Fruit fly (Drosophila melanogaster) whole organism, embryonic: ENCODE results near the gene CG16978.

ENCODE experiments used
- Ada2b ChIP-seq: fragments of 200-800 bp; sonication (Bioruptor generic); IDR thresholded peaks from 2 replicates; pipeline ENCODE4 v1.3.6; 2022; ENCODE audit warnings: missing biosample characterization, missing genetic modification characterization
- Antp ChIP-seq: fragments of 200-800 bp; sonication (Bioruptor generic); optimal IDR thresholded peaks from 3 replicates; lab custom pipeline; 2016; ENCODE audit warnings: missing biosample characterization, missing genetic modification characterization
- Atf6 ChIP-seq: fragments of 200-800 bp; sonication (Bioruptor generic); IDR thresholded peaks from 2 replicates; pipeline ENCODE4 v1.3.6; 2022; ENCODE audit warnings: missing biosample characterization, missing genetic modification characterization
- BEAF-32 ChIP-seq: fragments of 200-800 bp; sonication (Bioruptor generic); optimal IDR thresholded peaks from 3 replicates; lab custom pipeline; 2017; ENCODE audit warnings: missing biosample characterization, missing genetic modification characterization, mild to moderate bottlenecking, moderate library complexity, missing genetic modification reagents
- Blimp-1 ChIP-seq: fragments of 200-800 bp; sonication (Bioruptor generic); optimal IDR thresholded peaks from 3 replicates; lab custom pipeline; 2018; ENCODE audit warnings: missing biosample characterization, missing genetic modification characterization, mild to moderate bottlenecking, moderate library complexity, missing genetic modification reagents
- CG10209 ChIP-seq: fragments of 200-800 bp; sonication (Bioruptor generic); optimal IDR thresholded peaks from 3 replicates; lab custom pipeline; 2017; ENCODE audit warnings: missing biosample characterization, mild to moderate bottlenecking, missing genetic modification characterization, missing genetic modification reagents
- CG12391 ChIP-seq: fragments of 200-800 bp; sonication (Bioruptor generic); optimal IDR thresholded peaks from 3 replicates; lab custom pipeline; 2018; ENCODE audit warnings: missing biosample characterization, mild to moderate bottlenecking, missing genetic modification characterization, moderate library complexity
- CG14667 ChIP-seq: fragments of 200-800 bp; sonication (Bioruptor generic); IDR thresholded peaks from 2 replicates; pipeline ENCODE4 v1.3.6; 2022; ENCODE audit warnings: missing biosample characterization, missing genetic modification characterization
- CG17361 ChIP-seq: fragments of 200-800 bp; sonication (Bioruptor generic); IDR thresholded peaks from 3 replicates; pipeline ENCODE4 v1.3.6; 2022; ENCODE audit warnings: missing biosample characterization, missing genetic modification characterization
- CG17385 ChIP-seq: fragments of 200-800 bp; sonication (Bioruptor generic); optimal IDR thresholded peaks from 3 replicates; lab custom pipeline; 2018; ENCODE audit warnings: missing biosample characterization, mild to moderate bottlenecking, missing genetic modification characterization
- CG17568 ChIP-seq: fragments of 200-800 bp; sonication (Bioruptor generic); optimal IDR thresholded peaks from 2 replicates; lab custom pipeline; 2018; ENCODE audit warnings: missing biosample characterization, mild to moderate bottlenecking, missing genetic modification characterization, moderate library complexity
- CG18619 ChIP-seq: fragments of 200-800 bp; sonication (Bioruptor generic); optimal IDR thresholded peaks from 3 replicates; lab custom pipeline; 2017; ENCODE audit warnings: missing biosample characterization, mild to moderate bottlenecking, missing genetic modification characterization
- CG2678 ChIP-seq: fragments of 200-800 bp; sonication (Bioruptor generic); optimal IDR thresholded peaks from 3 replicates; lab custom pipeline; 2019; ENCODE audit warnings: missing biosample characterization, mild to moderate bottlenecking, missing genetic modification characterization, moderate library complexity
- CG2712 ChIP-seq: fragments of 200-800 bp; optimal IDR thresholded peaks from 3 replicates; lab custom pipeline; 2019; ENCODE audit warnings: missing biosample characterization, mild to moderate bottlenecking, missing genetic modification characterization, moderate library complexity
- CG30431 ChIP-seq: fragments of 200-800 bp; sonication (Bioruptor generic); optimal IDR thresholded peaks from 2 replicates; lab custom pipeline; 2017; ENCODE audit warnings: missing biosample characterization, missing genetic modification characterization
- CG31441 ChIP-seq: fragments of 200-800 bp; sonication (Bioruptor generic); IDR thresholded peaks from 2 replicates; pipeline ENCODE4 v1.3.6; 2022; ENCODE audit warnings: missing biosample characterization, missing genetic modification characterization
- CG3407 ChIP-seq: fragments of 200-800 bp; sonication (Bioruptor generic); optimal IDR thresholded peaks from 2 replicates; lab custom pipeline; 2018; ENCODE audit warnings: missing biosample characterization, mild to moderate bottlenecking, missing genetic modification characterization
- CG5245 ChIP-seq: fragments of 200-800 bp; sonication (Bioruptor generic); optimal IDR thresholded peaks from 3 replicates; lab custom pipeline; 2016; ENCODE audit warnings: missing biosample characterization, missing genetic modification characterization
- CG7839 ChIP-seq: fragments of 200-800 bp; sonication (Bioruptor generic); optimal IDR thresholded peaks from 3 replicates; lab custom pipeline; 2018; ENCODE audit warnings: missing biosample characterization, mild to moderate bottlenecking, missing genetic modification characterization, moderate library complexity
- CG9609 ChIP-seq: fragments of 200-800 bp; sonication (Bioruptor generic); optimal IDR thresholded peaks from 3 replicates; lab custom pipeline; 2016; ENCODE audit warnings: missing biosample characterization, missing genetic modification characterization
- Drgx ChIP-seq: fragments of 200-800 bp; sonication (Bioruptor generic); IDR thresholded peaks from 2 replicates; pipeline ENCODE4 v1.3.6; 2022; ENCODE audit warnings: missing biosample characterization, missing genetic modification characterization
- Ets65A ChIP-seq: fragments of 200-800 bp; sonication (Bioruptor generic); peaks from one replicate; lab custom pipeline; 2016; ENCODE audit warnings: missing biosample characterization, missing genetic modification characterization
- Fer1 ChIP-seq: fragments of 200-800 bp; sonication (Bioruptor generic); optimal IDR thresholded peaks from 2 replicates; lab custom pipeline; 2017; ENCODE audit warnings: missing biosample characterization, mild to moderate bottlenecking, missing genetic modification characterization
- Fer3 ChIP-seq: fragments of 200-800 bp; sonication (Bioruptor generic); optimal IDR thresholded peaks from 2 replicates; lab custom pipeline; 2018; ENCODE audit warnings: missing biosample characterization, mild to moderate bottlenecking, missing genetic modification characterization, moderate library complexity
- Oaz ChIP-seq: fragments of 200-800 bp; sonication (Bioruptor generic); IDR thresholded peaks from 2 replicates; pipeline ENCODE4 v1.3.6; 2022; ENCODE audit warnings: missing biosample characterization, missing genetic modification characterization
- Oli ChIP-seq: fragments of 200-800 bp; sonication (Bioruptor generic); optimal IDR thresholded peaks from 2 replicates; lab custom pipeline; 2018; ENCODE audit warnings: missing biosample characterization, mild to moderate bottlenecking, missing genetic modification characterization, moderate library complexity
- Ptx1 ChIP-seq: fragments of 200-800 bp; sonication (Bioruptor generic); IDR thresholded peaks from 2 replicates; pipeline ENCODE4 v1.3.6; 2022; ENCODE audit warnings: missing biosample characterization, missing genetic modification characterization
- Sox102F ChIP-seq: fragments of 200-800 bp; sonication (Bioruptor generic); optimal IDR thresholded peaks from 2 replicates; lab custom pipeline; 2018; ENCODE audit warnings: missing biosample characterization, mild to moderate bottlenecking, missing genetic modification characterization, moderate library complexity
- Sry-β ChIP-seq: fragments of 200-800 bp; sonication (Bioruptor generic); optimal IDR thresholded peaks from 2 replicates; lab custom pipeline; 2018; ENCODE audit warnings: missing biosample characterization, mild to moderate bottlenecking, missing genetic modification characterization, moderate library complexity
- al ChIP-seq: fragments of 200-800 bp; sonication (Bioruptor generic); IDR thresholded peaks from 2 replicates; pipeline ENCODE4 v1.3.6; 2022; ENCODE audit warnings: missing biosample characterization, missing genetic modification characterization
- chinmo ChIP-seq: fragments of 200-800 bp; sonication (Bioruptor generic); IDR thresholded peaks from 4 replicates; pipeline ENCODE4 v1.3.6; 2022; ENCODE audit warnings: missing biosample characterization, missing genetic modification characterization; ENCODE audit not compliant: partially characterized antibody
- dmrt99B ChIP-seq: fragments of 200-800 bp; sonication (Bioruptor generic); optimal IDR thresholded peaks from 2 replicates; lab custom pipeline; 2018; ENCODE audit warnings: missing biosample characterization, mild to moderate bottlenecking, missing genetic modification characterization, moderate library complexity
- dysf ChIP-seq: fragments of 200-800 bp; sonication (Bioruptor generic); IDR thresholded peaks from 3 replicates; pipeline ENCODE4 v1.3.6; 2022; ENCODE audit warnings: missing biosample characterization, missing genetic modification characterization
- esg ChIP-seq: fragments of 200-800 bp; sonication (Bioruptor generic); conservative IDR thresholded peaks from 2 replicates; pipeline ENCODE4 v1.3.6; 2022; ENCODE audit warnings: missing biosample characterization, missing genetic modification characterization
- gem ChIP-seq: fragments of 200-800 bp; sonication (Bioruptor generic); optimal IDR thresholded peaks from 2 replicates; lab custom pipeline; 2019; ENCODE audit warnings: missing biosample characterization, mild to moderate bottlenecking, missing genetic modification characterization, moderate library complexity
- gsb ChIP-seq: fragments of 200-800 bp; sonication (Bioruptor generic); IDR thresholded peaks from 2 replicates; pipeline ENCODE4 v1.3.6; 2022; ENCODE audit warnings: missing biosample characterization, missing genetic modification characterization
- hkb ChIP-seq, 2 experiments: fragments of 200-800 bp in 1 of 2; fragments of >200 bp in 1 of 2; sonication (Bioruptor generic) in 1 of 2; IDR thresholded peaks in 1 of 2; optimal IDR thresholded peaks in 1 of 2; 2 replicates each; pipeline versions ENCODE4 v1.3.6 to Lab custom; 2017 to 2022; ENCODE audit warnings: missing biosample characterization in 1 of 2, missing genetic modification characterization in 1 of 2
- knrl ChIP-seq: fragments of 200-800 bp; sonication (Bioruptor generic); IDR thresholded peaks from 3 replicates; pipeline ENCODE4 v1.3.6; 2022; ENCODE audit warnings: missing biosample characterization, missing genetic modification characterization; ENCODE audit not compliant: partially characterized antibody
- maf-S ChIP-seq: fragments of 200-800 bp; sonication (Bioruptor generic); optimal IDR thresholded peaks from 2 replicates; lab custom pipeline; 2016; ENCODE audit warnings: missing biosample characterization, missing genetic modification characterization
- pfk ChIP-seq: fragments of 200-800 bp; sonication (Bioruptor generic); optimal IDR thresholded peaks from 2 replicates; lab custom pipeline; 2018; ENCODE audit warnings: missing biosample characterization, mild to moderate bottlenecking, missing genetic modification characterization, moderate library complexity
- phol ChIP-seq: fragments of 200-800 bp; sonication (Bioruptor generic); optimal IDR thresholded peaks from 3 replicates; lab custom pipeline; 2018; ENCODE audit warnings: missing biosample characterization, mild to moderate bottlenecking, missing genetic modification characterization, moderate library complexity
- ro ChIP-seq: fragments of 200-800 bp; sonication (Bioruptor generic); IDR thresholded peaks from 2 replicates; pipeline ENCODE4 v1.3.6; 2022; ENCODE audit warnings: missing biosample characterization, missing genetic modification characterization
- row ChIP-seq: fragments of 200-800 bp; sonication (Bioruptor generic); IDR thresholded peaks from 3 replicates; pipeline ENCODE4 v1.3.6; 2022; ENCODE audit warnings: missing biosample characterization, missing genetic modification characterization
- seq ChIP-seq: fragments of 200-800 bp; sonication (Bioruptor generic); IDR thresholded peaks from 2 replicates; pipeline ENCODE4 v1.3.6; 2022; ENCODE audit warnings: missing biosample characterization, missing genetic modification characterization
- sima ChIP-seq: fragments of 200-800 bp; sonication (Bioruptor generic); optimal IDR thresholded peaks from 2 replicates; lab custom pipeline; 2016; ENCODE audit warnings: missing biosample characterization, missing genetic modification characterization
- sisA ChIP-seq: fragments of 200-800 bp; sonication (Bioruptor generic); IDR thresholded peaks from 2 replicates; pipeline ENCODE4 v1.3.6; 2022; ENCODE audit warnings: missing biosample characterization, missing genetic modification characterization
- so ChIP-seq: fragments of 200-800 bp; sonication (Bioruptor generic); IDR thresholded peaks from 3 replicates; pipeline ENCODE4 v1.3.6; 2022; ENCODE audit warnings: missing biosample characterization, missing genetic modification characterization
- tgo ChIP-seq: fragments of 200-800 bp; sonication (Bioruptor generic); IDR thresholded peaks from 3 replicates; pipeline ENCODE4 v1.3.6; 2022; ENCODE audit warnings: missing biosample characterization, missing genetic modification characterization
- unpg ChIP-seq: fragments of 200-800 bp; sonication (Bioruptor generic); optimal IDR thresholded peaks from 3 replicates; lab custom pipeline; 2018; ENCODE audit warnings: missing biosample characterization, mild to moderate bottlenecking, missing genetic modification characterization, moderate library complexity

CG16978 gene

DNA sequence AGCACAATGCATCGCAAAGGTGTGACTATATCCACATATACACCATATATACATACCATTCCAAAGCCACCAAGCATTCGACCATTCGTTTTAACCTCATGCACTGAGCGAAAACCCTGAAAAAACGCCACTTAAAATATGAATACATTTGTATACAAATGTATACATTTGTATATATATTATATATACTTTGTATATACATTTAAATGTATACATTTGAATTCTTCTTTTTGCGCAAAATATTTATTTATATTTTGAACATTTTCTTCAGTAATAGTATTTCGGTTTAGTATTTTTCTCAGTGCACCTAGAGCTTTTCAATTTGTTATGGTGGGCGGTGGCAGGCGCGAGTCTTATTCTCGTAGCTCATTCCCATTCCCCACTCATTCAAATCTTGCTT, 12.9 kb upstream of the CG16978 start (continued):
- TF ChIP-seq CG2678 (tag; lab: Kevin White, UChicago) (peak; percentile 52), Sox102F (GFP tag; lab: Kevin White, UChicago) (peak; percentile 27), gem (tag; lab: Kevin White, UChicago) (peak; percentile 61), tgo (peak; percentile 53; the same call in 2 of the 3 replicates), sima (GFP tag; lab: Kevin White, UChicago) (no peak), knrl (GFP tag; lab: Robert Waterston, UW) (no peak), CG3407 (no peak), CG14667 (GFP tag; lab: Robert Waterston, UW) (no peak), chinmo (GFP tag; lab: Robert Waterston, UW) (0 out of 4 replicates have a peak, but pooled peaks have one; percentile 48), CG17361 (GFP tag; lab: Robert Waterston, UW) (0 out of 3 replicates have a peak, but pooled peaks have one; percentile 37), so (GFP tag; lab: Robert Waterston, UW) (0 out of 3 replicates have a peak, but pooled peaks have one; percentile 39), Fer3 (tag; lab: Kevin White, UChicago) (peak; percentile 11), seq (no peak), CG18619 (GFP tag; lab: Kevin White, UChicago) (no peak), CG12391 (tag; lab: Kevin White, UChicago) (peak; percentile 22), unpg (GFP tag; lab: Kevin White, UChicago) (peak; percentile 24), Blimp-1 (GFP tag; lab: Kevin White, UChicago) (peak; percentile 33), Drgx (GFP tag; lab: Robert Waterston, UW) (peak; percentile 49; the same call in 1 of the 2 replicates), dmrt99B (tag; lab: Kevin White, UChicago) (peak; percentile 33), phol (no peak), dysf (GFP tag; lab: Robert Waterston, UW) (peak; percentile 58; the same call in 1 of the 3 replicates), sisA (no peak), CG17568 (GFP tag; lab: Kevin White, UChicago) (no peak), CG17385 (GFP tag; lab: Kevin White, UChicago) (peak; percentile 7), maf-S (no peak), CG10209 (peak; percentile 3), al (GFP tag; lab: Robert Waterston, UW) (0 out of 2 replicates have a peak, but pooled peaks have one; percentile 18), gsb (GFP tag; lab: Robert Waterston, UW) (no peak), Ets65A (GFP tag; lab: Kevin White, UChicago) (peak; percentile 29), Atf6 (GFP tag; lab: Robert Waterston, UW) (0 out of 2 replicates have a peak, but pooled peaks have one; percentile 38), esg (GFP tag; lab: Robert Waterston, UW) (no peak), Oaz (GFP tag; lab: Robert Waterston, UW) (0 out of 2 replicates have a peak, but pooled peaks have one; percentile 29), CG30431 (GFP tag; lab: Kevin White, UChicago) (no peak), ro (GFP tag; lab: Robert Waterston, UW) (no peak), Fer1 (GFP tag; lab: Kevin White, UChicago) (peak; percentile 62), pfk (GFP tag; lab: Kevin White, UChicago) (no peak), Antp (GFP tag; lab: Kevin White, UChicago) (no peak), hkb (optimal IDR thresholded peaks at IDR 0.05; lab: Kevin White, UChicago) (no peak), hkb (GFP tag; IDR thresholded peaks at IDR 0.05; lab: Robert Waterston, UW) (peak; percentile 57), Ptx1 (GFP tag; lab: Robert Waterston, UW) (0 out of 2 replicates have a peak, but pooled peaks have one; percentile 25), CG5245 (GFP tag; lab: Kevin White, UChicago) (no peak), CG9609 (GFP tag; lab: Kevin White, UChicago) (no peak), Sry-β (GFP tag; lab: Kevin White, UChicago) (no peak), CG7839 (tag; lab: Kevin White, UChicago) (peak; percentile 46), CG2712 (peak; percentile 41), BEAF-32 (GFP tag; lab: Kevin White, UChicago) (no peak), Oli (tag; lab: Kevin White, UChicago) (peak; percentile 28), CG31441 (GFP tag; lab: Robert Waterston, UW) (peak; percentile 33; the same call in 1 of the 2 replicates), Ada2b (0 out of 2 replicates have a peak, but pooled peaks have one; percentile 9), row (peak; percentile 44; the same call in 1 of the 3 replicates)
